Worm (Caenorhabditis elegans) whole organism, L4 larva: Measurements from ENCODE around the gene chil-13.

Source experiments
- F10B5.3 ChIP-seq: sonication (generic microtip); optimal IDR thresholded peaks from 2 replicates; lab custom pipeline; 2016; ENCODE audit warnings: mild to moderate bottlenecking, missing genetic modification characterization, missing compliant biosample characterization
- Y105C5A.15 ChIP-seq: fragments of 200-800 bp; sonication (Bioruptor generic); IDR thresholded peaks from 2 replicates; pipeline ENCODE4 v1.3.6; 2022; ENCODE audit warnings: missing genetic modification characterization, missing compliant biosample characterization
- Y75B8A.6 ChIP-seq: fragments of 200-800 bp; sonication (Bioruptor generic); IDR thresholded peaks from 2 replicates; pipeline ENCODE4 v1.3.6; 2022; ENCODE audit warnings: missing genetic modification reagents, missing genetic modification characterization, missing compliant biosample characterization
- aha-1 ChIP-seq: fragments of 150-350 bp; peaks from one replicate; lab custom pipeline; 2014; ENCODE audit warnings: missing biosample characterization, missing genetic modification characterization
- ceh-62 ChIP-seq: sonication (generic microtip); optimal IDR thresholded peaks from 2 replicates; lab custom pipeline; 2017; ENCODE audit warnings: missing biosample characterization, missing genetic modification characterization
- ces-1 ChIP-seq: fragments of 150-350 bp; sonication (generic microtip); optimal IDR thresholded peaks from 4 replicates; lab custom pipeline; 2014; ENCODE audit warnings: missing biosample characterization, missing genetic modification reagents, missing genetic modification characterization
- daf-8 ChIP-seq: fragments of 200-800 bp; sonication (Bioruptor generic); IDR thresholded peaks from 2 replicates; pipeline ENCODE4 v1.3.6; 2022; ENCODE audit warnings: missing genetic modification characterization, missing compliant biosample characterization
- dmd-6 ChIP-seq: fragments of 200-800 bp; sonication (Bioruptor generic); IDR thresholded peaks from 2 replicates; pipeline ENCODE4 v1.3.6; 2022; ENCODE audit warnings: missing genetic modification reagents, missing genetic modification characterization, missing compliant biosample characterization
- dpl-1 ChIP-seq: fragments of 150-350 bp; optimal IDR thresholded peaks from 2 replicates; lab custom pipeline; 2014; ENCODE audit warnings: missing biosample characterization, missing genetic modification reagents, missing genetic modification characterization
- dve-1 ChIP-seq: sonication (generic microtip); optimal IDR thresholded peaks from 2 replicates; lab custom pipeline; 2017; ENCODE audit warnings: antibody characterized with exemption, mild to moderate bottlenecking, missing genetic modification characterization, missing compliant biosample characterization; ENCODE audit not compliant: insufficient read depth
- fkh-10 ChIP-seq: fragments of 150-350 bp; optimal IDR thresholded peaks from 2 replicates; lab custom pipeline; 2014; ENCODE audit warnings: missing biosample characterization, missing genetic modification reagents, missing genetic modification characterization
- fos-1 ChIP-seq: fragments of 150-350 bp; optimal IDR thresholded peaks from 2 replicates; lab custom pipeline; 2014; ENCODE audit warnings: missing biosample characterization, missing genetic modification characterization
- hif-1 ChIP-seq, 2 experiments: sonication (generic microtip); optimal IDR thresholded peaks; 2 replicates each; lab custom pipeline; 2016 to 2017; ENCODE audit warnings: missing compliant biosample characterization in 2 of 2, missing genetic modification characterization in 2 of 2, missing genetic modification reagents in 2 of 2, missing genotype in 2 of 2, mild to moderate bottlenecking in 1 of 2
- hlh-11 ChIP-seq: fragments of 200-800 bp; sonication (Bioruptor generic); optimal IDR thresholded peaks from 2 replicates; lab custom pipeline; 2018; ENCODE audit warnings: mild to moderate bottlenecking, missing genetic modification characterization, missing compliant biosample characterization
- hlh-30 ChIP-seq: sonication (generic microtip); optimal IDR thresholded peaks from 2 replicates; lab custom pipeline; 2017; ENCODE audit warnings: antibody characterized with exemption, mild to moderate bottlenecking, missing genetic modification characterization, missing compliant biosample characterization; ENCODE audit not compliant: insufficient read depth
- hmg-1.1 ChIP-seq: fragments of 200-800 bp; sonication (Bioruptor generic); IDR thresholded peaks from 2 replicates; pipeline ENCODE4 v1.3.6; 2022; ENCODE audit warnings: missing genetic modification reagents, missing genetic modification characterization, missing compliant biosample characterization
- lin-1 ChIP-seq: fragments of 200-800 bp; sonication (Bioruptor generic); IDR thresholded peaks from 2 replicates; pipeline ENCODE4 v1.3.6; 2022; ENCODE audit warnings: missing genetic modification reagents, missing genetic modification characterization, missing compliant biosample characterization
- lin-15B ChIP-seq: fragments of 150-350 bp; sonication (generic microtip); optimal IDR thresholded peaks from 3 replicates; lab custom pipeline; 2014; ENCODE audit warnings: missing biosample characterization, missing genetic modification characterization
- lin-38 ChIP-seq: fragments of 200-800 bp; sonication (Bioruptor generic); IDR thresholded peaks from 2 replicates; pipeline ENCODE4 v1.3.6; 2022; ENCODE audit warnings: missing genetic modification reagents, missing genetic modification characterization, missing compliant biosample characterization
- mdt-29 ChIP-seq: fragments of 200-800 bp; sonication (Bioruptor generic); IDR thresholded peaks from 2 replicates; pipeline ENCODE4 v1.3.6; 2022; ENCODE audit warnings: missing genetic modification reagents, missing genetic modification characterization, missing compliant biosample characterization
- mxl-2 ChIP-seq: fragments of 200-800 bp; sonication (Bioruptor generic); conservative IDR thresholded peaks from 2 replicates; pipeline ENCODE4 v1.3.6; 2022; ENCODE audit warnings: missing genetic modification reagents, missing genetic modification characterization, missing compliant biosample characterization
- nhr-10 ChIP-seq: fragments of 150-350 bp; optimal IDR thresholded peaks from 2 replicates; lab custom pipeline; 2014; ENCODE audit warnings: missing biosample characterization, missing genetic modification characterization
- nhr-102 ChIP-seq: sonication (generic microtip); optimal IDR thresholded peaks from 2 replicates; lab custom pipeline; 2016; ENCODE audit warnings: mild to moderate bottlenecking, missing genetic modification characterization, moderate library complexity, missing compliant biosample characterization
- nhr-11 ChIP-seq: fragments of 150-350 bp; optimal IDR thresholded peaks from 2 replicates; lab custom pipeline; 2014; ENCODE audit warnings: missing biosample characterization, missing genetic modification characterization
- nhr-111 ChIP-seq: fragments of 200-800 bp; sonication (Bioruptor generic); optimal IDR thresholded peaks from 2 replicates; lab custom pipeline; 2018; ENCODE audit warnings: mild to moderate bottlenecking, missing genetic modification characterization, missing compliant biosample characterization
- nhr-237 ChIP-seq: sonication (generic microtip); optimal IDR thresholded peaks from 2 replicates; lab custom pipeline; 2017; ENCODE audit warnings: missing biosample characterization, missing genetic modification characterization
- nhr-28 ChIP-seq: fragments of 150-350 bp; optimal IDR thresholded peaks from 2 replicates; lab custom pipeline; 2014; ENCODE audit warnings: missing biosample characterization, missing genetic modification characterization
- nhr-42 ChIP-seq: fragments of 200-800 bp; sonication (Bioruptor generic); IDR thresholded peaks from 2 replicates; pipeline ENCODE4 v1.3.6; 2022; ENCODE audit warnings: missing genetic modification characterization, missing compliant biosample characterization
- php-3 ChIP-seq: fragments of 200-800 bp; sonication (Bioruptor generic); IDR thresholded peaks from 2 replicates; pipeline ENCODE4 v1.3.6; 2022; ENCODE audit warnings: missing genetic modification reagents, missing genetic modification characterization, missing compliant biosample characterization
- pqm-1 ChIP-seq: sonication (generic microtip); optimal IDR thresholded peaks from 2 replicates; lab custom pipeline; 2017; ENCODE audit warnings: missing biosample characterization, missing genetic modification characterization
- rbr-2 ChIP-seq: sonication (generic microtip); optimal IDR thresholded peaks from 2 replicates; lab custom pipeline; 2016; ENCODE audit warnings: missing genotype, missing genetic modification characterization, missing compliant biosample characterization
- spr-3 ChIP-seq: fragments of 200-800 bp; sonication (Bioruptor generic); optimal IDR thresholded peaks from 2 replicates; lab custom pipeline; 2018; ENCODE audit warnings: mild to moderate bottlenecking, missing genetic modification characterization, missing compliant biosample characterization
- tra-1 ChIP-seq: fragments of 200-800 bp; sonication (Bioruptor generic); IDR thresholded peaks from 2 replicates; pipeline ENCODE4 v1.3.6; 2022; ENCODE audit warnings: missing genetic modification reagents, missing genetic modification characterization, missing compliant biosample characterization
- unc-62 ChIP-seq, 3 experiments: fragments of 150-350 bp in 1 of 3; sonication (generic microtip); optimal IDR thresholded peaks in 2 of 3; peaks in 1 of 3; 1 replicate in 1 of 3; 2 replicates in 2 of 3; lab custom pipeline; 2014 to 2017; ENCODE audit warnings: missing biosample characterization in 3 of 3, missing genetic modification characterization in 3 of 3, missing genetic modification reagents in 3 of 3, missing genotype in 1 of 3
- zfp-3 ChIP-seq: fragments of 200-800 bp; sonication (Bioruptor generic); conservative IDR thresholded peaks from 2 replicates; pipeline ENCODE4 v1.3.6; 2022; ENCODE audit warnings: missing genetic modification reagents, missing genetic modification characterization, missing compliant biosample characterization

Gene chil-13

ce11 chrII:9416381-9417276 is 21.5 kb downstream of the chil-13 start, which contains the start of the genes gss-1 and chch-3 (continued):
- TF ChIP-seq mdt-29 (GFP tag; lab: Robert Waterston, UW) (no peak), hlh-11 (tag; lab: Kevin White, UChicago) (peak; percentile 55), hlh-30 (tag; lab: Kevin White, UChicago) (peak; percentile 53), nhr-11 (tag; lab: Kevin White, UChicago) (peak; percentile 69), nhr-10 (no peak), F10B5.3 (tag; lab: Kevin White, UChicago) (no peak), tra-1 (GFP tag; lab: Robert Waterston, UW) (no peak), spr-3 (GFP tag; lab: Kevin White, UChicago) (no peak), fkh-10 (peak; percentile 18), mxl-2 (GFP tag; lab: Robert Waterston, UW) (no peak), pqm-1 (no peak), dve-1 (tag; lab: Kevin White, UChicago) (peak; percentile 69), aha-1 (peak; percentile 93), nhr-237 (no peak), hmg-1.1 (GFP tag; lab: Robert Waterston, UW) (peak; percentile 38; the same call in 1 of the 2 replicates), dmd-6 (peak; percentile 61), rbr-2 (tag; lab: Kevin White, UChicago) (peak; percentile 44), hif-1 (tag; optimal IDR thresholded peaks at IDR 0.05; lab: Kevin White, UChicago) (peak in 1 of 2 experiments; percentile 48)
- TF ChIP-seq, all 104 proteins: peak for 22

- TF ChIP-seq fos-1 (tag; lab: Kevin White, UChicago), result no peak
- no peak for TF ChIP-seq hlh-30 (tag; lab: Kevin White, UChicago)
- TF ChIP-seq unc-62 (GFP tag; optimal IDR thresholded peaks at IDR 0.05 in 1 of 2; lab: Kevin White, UChicago), result peak in 1 of 2 experiments; percentile 58
- TF ChIP-seq unc-62 (tag; optimal IDR thresholded peaks at IDR 0.05; lab: Kevin White, UChicago), result no peak
- no peak for TF ChIP-seq lin-1 (GFP tag; lab: Robert Waterston, UW)
- TF ChIP-seq lin-38, result no peak
- no peak for TF ChIP-seq nhr-102 (tag; lab: Kevin White, UChicago)
- no peak for TF ChIP-seq lin-15B (tag; lab: Kevin White, UChicago)
- TF ChIP-seq pqm-1, result peak; percentile 75
- peak; percentile 27 for TF ChIP-seq nhr-28
- TF ChIP-seq php-3, result no peak
- no peak for TF ChIP-seq nhr-42
- no peak for TF ChIP-seq daf-8
- TF ChIP-seq hlh-11 (tag; lab: Kevin White, UChicago), result peak; percentile 23
- TF ChIP-seq spr-3 (GFP tag; lab: Kevin White, UChicago), result no peak
- no peak for TF ChIP-seq Y75B8A.6
- TF ChIP-seq dpl-1, result no peak
- no peak for TF ChIP-seq nhr-111 (GFP tag; lab: Kevin White, UChicago)
- no peak for TF ChIP-seq aha-1
- TF ChIP-seq Y105C5A.15 (GFP tag; lab: Robert Waterston, UW), result no peak
- peak; percentile 29; the same call in 1 of the 2 replicates for TF ChIP-seq dmd-6
- TF ChIP-seq F10B5.3 (tag; lab: Kevin White, UChicago), result no peak
- no peak for TF ChIP-seq ces-1 (GFP tag; lab: Kevin White, UChicago)
Observed at ce11 chrII:9412086-9412608, 26.0 kb downstream of the chil-13 start, which contains the start of gene arrd-3. Gene arrd-3, plus strand, starts transcription at chrII:9412558.

- TF ChIP-seq zfp-3 (GFP tag; lab: Robert Waterston, UW) (no peak), ceh-62 (no peak)
Observed at ce11 chrII:9411497-9411896, 26.6 kb downstream of the chil-13 start, which contains the start of gene M176.9. Gene M176.9, minus strand, starts transcription at chrII:9411597.
